Fruit fly (Drosophila melanogaster): Measurements from ENCODE around the gene Pdh.

dm6 chr3L:16364182-16364581 is 10.1 kb upstream of the Pdh start:
- TF ChIP-seq Hr78 (GFP tag; optimal IDR thresholded peaks at IDR 0.05) (no peak), psq (GFP tag; optimal IDR thresholded peaks at IDR 0.05) (peak; percentile 66), Mio (GFP tag; optimal IDR thresholded peaks at IDR 0.05) (no peak), fru (GFP tag; optimal IDR thresholded peaks at IDR 0.05) (peak; percentile 81), HLH106 (tag; optimal IDR thresholded peaks at IDR 0.05) (peak; percentile 82), Abd-B (GFP tag; optimal IDR thresholded peaks at IDR 0.05) (no peak), tai (GFP tag; optimal IDR thresholded peaks at IDR 0.05) (no peak), Jra (GFP tag; optimal IDR thresholded peaks at IDR 0.05) (no peak), br (GFP tag; optimal IDR thresholded peaks at IDR 0.05) (peak; percentile 73)

Data from whole organism, wandering third instar larva.